Fruit fly (Drosophila melanogaster) Kc167 (cell line): ENCODE data around the gene CG12725.

Experiments used
- Myc ChIP-seq: fragments of >200 bp; optimal IDR thresholded peaks from 2 replicates; lab custom pipeline; 2017; ENCODE audit warnings: missing external identifiers
- Sin3A ChIP-seq: fragments of >200 bp; optimal IDR thresholded peaks from 2 replicates; lab custom pipeline; 2018; ENCODE audit warnings: missing external identifiers
- h ChIP-seq: fragments of >200 bp; optimal IDR thresholded peaks from 3 replicates; lab custom pipeline; 2018; ENCODE audit warnings: missing external identifiers
- insv ChIP-seq: fragments of >200 bp; optimal IDR thresholded peaks from 3 replicates; lab custom pipeline; 2018; ENCODE audit warnings: missing external identifiers
- psq ChIP-seq: fragments of >200 bp; optimal IDR thresholded peaks from 2 replicates; lab custom pipeline; 2017; ENCODE audit warnings: missing external identifiers
- ttk ChIP-seq: sonication (Bioruptor generic); optimal IDR thresholded peaks from 2 replicates; lab custom pipeline; 2017; ENCODE audit warnings: missing external identifiers

Gene CG12725

dm6 chrX:13401245-13401644 lies 1.4 kb downstream of the CG12725 start:
- TF ChIP-seq Myc (no peak), ttk (lab: Kevin White, UChicago) (no peak), Sin3A (lab: Kevin White, UChicago) (no peak), psq (lab: Kevin White, UChicago) (no peak), insv (lab: Kevin White, UChicago) (no peak), h (lab: Kevin White, UChicago) (no peak)

- TF ChIP-seq ttk (lab: Kevin White, UChicago), result no peak
- TF ChIP-seq psq (lab: Kevin White, UChicago), result no peak
- TF ChIP-seq h (lab: Kevin White, UChicago), result no peak
- TF ChIP-seq Myc, result no peak
- no peak for TF ChIP-seq Sin3A (lab: Kevin White, UChicago)
- no peak for TF ChIP-seq insv (lab: Kevin White, UChicago)
Measured at dm6 chrX:13397610-13398009, 5.1 kb downstream of the CG12725 start.

dm6 chrX:13396378-13397099 lies 6.1 kb downstream of the CG12725 start, which contains the start of gene Bcat:
Gene Bcat (plus strand): TSS chrX:13396899.
- TF ChIP-seq Sin3A (lab: Kevin White, UChicago), result no peak
- TF ChIP-seq Myc, result no peak
- no peak for TF ChIP-seq ttk (lab: Kevin White, UChicago)
- no peak for TF ChIP-seq psq (lab: Kevin White, UChicago)
- TF ChIP-seq h (lab: Kevin White, UChicago), result no peak
- no peak for TF ChIP-seq insv (lab: Kevin White, UChicago)

- TF ChIP-seq Sin3A (lab: Kevin White, UChicago) (no peak), ttk (lab: Kevin White, UChicago) (no peak), Myc (no peak), h (lab: Kevin White, UChicago) (no peak), psq (lab: Kevin White, UChicago) (no peak), insv (lab: Kevin White, UChicago) (no peak)
Measured at dm6 chrX:13395988-13396377, 6.7 kb downstream of the CG12725 start.

- TF ChIP-seq Sin3A (lab: Kevin White, UChicago) (no peak), h (lab: Kevin White, UChicago) (no peak), ttk (lab: Kevin White, UChicago) (no peak), Myc (no peak)
Measured at dm6 chrX:13395020-13395419, 7.6 kb downstream of the CG12725 start.

dm6 chrX:13394343-13394742 lies 8.3 kb downstream of the CG12725 start:
- TF ChIP-seq Sin3A (lab: Kevin White, UChicago), result no peak

dm6 chrX:13392764-13393163 lies 9.9 kb downstream of the CG12725 start:
- TF ChIP-seq Myc, result no peak
- no peak for TF ChIP-seq insv (lab: Kevin White, UChicago)
- TF ChIP-seq h (lab: Kevin White, UChicago), result no peak
- no peak for TF ChIP-seq ttk (lab: Kevin White, UChicago)
- no peak for TF ChIP-seq psq (lab: Kevin White, UChicago)
- no peak for TF ChIP-seq Sin3A (lab: Kevin White, UChicago)

- TF ChIP-seq insv (lab: Kevin White, UChicago) (no peak), ttk (lab: Kevin White, UChicago) (no peak), Sin3A (lab: Kevin White, UChicago) (no peak), psq (lab: Kevin White, UChicago) (no peak), h (lab: Kevin White, UChicago) (no peak), Myc (no peak)
Measured at dm6 chrX:13392041-13392353, 10.7 kb downstream of the CG12725 start.

- TF ChIP-seq h (lab: Kevin White, UChicago) (no peak), Myc (no peak), Sin3A (lab: Kevin White, UChicago) (no peak), insv (lab: Kevin White, UChicago) (no peak), ttk (lab: Kevin White, UChicago) (no peak), psq (lab: Kevin White, UChicago) (no peak)
Measured at dm6 chrX:13391174-13392040, 11.3 kb downstream of the CG12725 start.

- TF ChIP-seq ttk (lab: Kevin White, UChicago) (no peak), Myc (no peak), Sin3A (lab: Kevin White, UChicago) (no peak), psq (lab: Kevin White, UChicago) (no peak), h (lab: Kevin White, UChicago) (no peak), insv (lab: Kevin White, UChicago) (no peak)
Measured at dm6 chrX:13390465-13391173, 12.0 kb downstream of the CG12725 start.

dm6 chrX:13387373-13387850 lies 15.3 kb downstream of the CG12725 start, which contains the start of the genes Ype and CG1662:
Gene Ype (minus strand): TSS chrX:13387417.
Gene CG1662 (plus strand): TSS chrX:13387563.
- TF ChIP-seq ttk (lab: Kevin White, UChicago) (no peak), insv (lab: Kevin White, UChicago) (no peak), Sin3A (lab: Kevin White, UChicago) (no peak), h (lab: Kevin White, UChicago) (no peak), psq (lab: Kevin White, UChicago) (no peak), Myc (no peak)
